Worm (Caenorhabditis elegans) whole organism, L1 larva: ENCODE results near the gene C54E10.6.

Source experiments
- C16A3.4 ChIP-seq: fragments of 150-350 bp; optimal IDR thresholded peaks from 2 replicates; lab custom pipeline; 2014; ENCODE audit warnings: missing biosample characterization, missing genetic modification characterization
- C34B4.2 ChIP-seq: sonication (generic microtip); optimal IDR thresholded peaks from 2 replicates; lab custom pipeline; 2017; ENCODE audit warnings: mild to moderate bottlenecking, missing genetic modification characterization, missing compliant biosample characterization
- aly-2 ChIP-seq: fragments of 150-350 bp; optimal IDR thresholded peaks from 2 replicates; lab custom pipeline; 2014; ENCODE audit warnings: missing biosample characterization, missing genetic modification characterization
- ama-1 ChIP-seq: fragments of 150-350 bp; optimal IDR thresholded peaks from 2 replicates; lab custom pipeline; 2014
- blmp-1 ChIP-seq: fragments of 150-350 bp; optimal IDR thresholded peaks from 2 replicates; lab custom pipeline; 2014; ENCODE audit warnings: missing biosample characterization, missing genetic modification characterization
- ceh-82 ChIP-seq, 3 experiments: fragments of 150-350 bp in 1 of 3; sonication (generic microtip) in 2 of 3; optimal IDR thresholded peaks; 2 replicates each; lab custom pipeline; 2014 to 2017; ENCODE audit warnings: missing biosample characterization in 3 of 3, missing genetic modification characterization in 3 of 3
- ceh-90 ChIP-seq: sonication (generic microtip); optimal IDR thresholded peaks from 2 replicates; lab custom pipeline; 2016; ENCODE audit warnings: missing genetic modification characterization, missing compliant biosample characterization
- dpl-1 ChIP-seq, 3 experiments: fragments of 150-350 bp in 2 of 3; sonication (generic microtip) in 1 of 3; optimal IDR thresholded peaks; 2 replicates each; lab custom pipeline; 2014 to 2017; ENCODE audit warnings: missing biosample characterization in 3 of 3, missing genetic modification characterization in 3 of 3, missing genetic modification reagents in 3 of 3
- dsc-1 ChIP-seq: sonication (generic microtip); optimal IDR thresholded peaks from 2 replicates; lab custom pipeline; 2016; ENCODE audit warnings: mild to moderate bottlenecking, missing genetic modification characterization, missing compliant biosample characterization
- efl-3 ChIP-seq: fragments of 200-800 bp; sonication (Bioruptor generic); optimal IDR thresholded peaks from 2 replicates; lab custom pipeline; 2018; ENCODE audit warnings: mild to moderate bottlenecking, missing genetic modification characterization, missing compliant biosample characterization
- fkh-10 ChIP-seq: sonication (generic microtip); optimal IDR thresholded peaks from 2 replicates; lab custom pipeline; 2017; ENCODE audit warnings: missing biosample characterization, missing genetic modification reagents, missing genetic modification characterization
- fkh-4 ChIP-seq: sonication (generic microtip); optimal IDR thresholded peaks from 2 replicates; lab custom pipeline; 2016; ENCODE audit warnings: missing compliant biosample characterization, missing genetic modification characterization, borderline replicate concordance
- fkh-8 ChIP-seq: sonication (generic microtip); optimal IDR thresholded peaks from 2 replicates; lab custom pipeline; 2016; ENCODE audit warnings: mild to moderate bottlenecking, missing genetic modification characterization, missing compliant biosample characterization
- hlh-17 ChIP-seq: fragments of 200-800 bp; sonication (Bioruptor generic); optimal IDR thresholded peaks from 2 replicates; lab custom pipeline; 2018; ENCODE audit warnings: missing genetic modification characterization, mild to moderate bottlenecking, missing compliant biosample characterization, moderate library complexity, borderline replicate concordance
- hlh-4 ChIP-seq: sonication (generic microtip); optimal IDR thresholded peaks from 2 replicates; lab custom pipeline; 2016; ENCODE audit warnings: mild to moderate bottlenecking, missing genetic modification characterization, missing compliant biosample characterization
- lin-14 ChIP-seq: fragments of 200-800 bp; sonication (Bioruptor generic); optimal IDR thresholded peaks from 2 replicates; lab custom pipeline; 2018; ENCODE audit warnings: mild to moderate bottlenecking, missing genetic modification characterization, moderate library complexity, missing compliant biosample characterization
- lin-15B ChIP-seq: fragments of 150-350 bp; sonication (generic microtip); optimal IDR thresholded peaks from 3 replicates; lab custom pipeline; 2014; ENCODE audit warnings: missing biosample characterization, missing genetic modification characterization
- lin-39 ChIP-seq: fragments of 150-350 bp; optimal IDR thresholded peaks from 2 replicates; lab custom pipeline; 2014; ENCODE audit warnings: missing biosample characterization, missing genetic modification reagents, missing genetic modification characterization
- lsy-2 ChIP-seq, 2 experiments: fragments of 150-350 bp; optimal IDR thresholded peaks; 2 replicates each; lab custom pipeline; 2014; ENCODE audit warnings: missing biosample characterization in 2 of 2, missing genetic modification characterization in 2 of 2
- nhr-11 ChIP-seq: fragments of 150-350 bp; optimal IDR thresholded peaks from 2 replicates; lab custom pipeline; 2014; ENCODE audit warnings: missing biosample characterization, missing genetic modification characterization
- nhr-19 ChIP-seq: fragments of 200-800 bp; sonication (Bioruptor generic); conservative IDR thresholded peaks from 2 replicates; pipeline ENCODE4 v1.3.6; 2022; ENCODE audit warnings: missing genetic modification characterization, missing compliant biosample characterization
- nhr-28 ChIP-seq: fragments of 150-350 bp; optimal IDR thresholded peaks from 2 replicates; lab custom pipeline; 2014; ENCODE audit warnings: missing biosample characterization, missing genetic modification characterization
- nhr-47 ChIP-seq: sonication (generic microtip); optimal IDR thresholded peaks from 2 replicates; lab custom pipeline; 2016; ENCODE audit warnings: mild to moderate bottlenecking, missing genetic modification characterization, moderate library complexity, missing compliant biosample characterization
- nhr-76 ChIP-seq: sonication (generic microtip); optimal IDR thresholded peaks from 2 replicates; lab custom pipeline; 2017; ENCODE audit warnings: missing biosample characterization, missing genetic modification characterization
- nhr-85 ChIP-seq: sonication (generic microtip); peaks from one replicate; lab custom pipeline; 2016; ENCODE audit warnings: missing genetic modification characterization, inconsistent platforms, missing compliant biosample characterization
- pax-3 ChIP-seq: fragments of 200-800 bp; sonication (Bioruptor generic); optimal IDR thresholded peaks from 2 replicates; lab custom pipeline; 2018; ENCODE audit warnings: mild to moderate bottlenecking, missing genetic modification characterization, moderate library complexity, missing compliant biosample characterization
- skn-1 ChIP-seq: fragments of 150-350 bp; optimal IDR thresholded peaks from 2 replicates; lab custom pipeline; 2014; ENCODE audit warnings: missing biosample characterization, missing genetic modification characterization
- snpc-4 ChIP-seq: fragments of 150-350 bp; optimal IDR thresholded peaks from 2 replicates; lab custom pipeline; 2014; ENCODE audit warnings: missing biosample characterization, missing genetic modification characterization
- snu-23 ChIP-seq: sonication (generic microtip); optimal IDR thresholded peaks from 2 replicates; lab custom pipeline; 2016; ENCODE audit warnings: missing genetic modification characterization, missing compliant biosample characterization
- swsn-7 ChIP-seq: sonication (generic microtip); optimal IDR thresholded peaks from 2 replicates; lab custom pipeline; 2016; ENCODE audit warnings: missing genetic modification characterization, missing compliant biosample characterization
- tbx-2 ChIP-seq: sonication (generic microtip); optimal IDR thresholded peaks from 2 replicates; lab custom pipeline; 2016; ENCODE audit warnings: missing genetic modification characterization, missing compliant biosample characterization
- unc-30 ChIP-seq: sonication (generic microtip); optimal IDR thresholded peaks from 2 replicates; lab custom pipeline; 2017; ENCODE audit warnings: missing biosample characterization, missing genetic modification characterization
- unc-98 ChIP-seq: fragments of 200-800 bp; sonication (Bioruptor generic); IDR thresholded peaks from 2 replicates; pipeline ENCODE4 v1.3.6; 2022; ENCODE audit warnings: missing genetic modification characterization, missing compliant biosample characterization
- xbp-1 ChIP-seq: sonication (generic microtip); optimal IDR thresholded peaks from 2 replicates; lab custom pipeline; 2016; ENCODE audit warnings: missing genetic modification characterization, missing compliant biosample characterization
- zag-1 ChIP-seq: fragments of 150-350 bp; optimal IDR thresholded peaks from 2 replicates; lab custom pipeline; 2014; ENCODE audit warnings: missing biosample characterization, missing genetic modification characterization

The C54E10.6 gene

DNA sequence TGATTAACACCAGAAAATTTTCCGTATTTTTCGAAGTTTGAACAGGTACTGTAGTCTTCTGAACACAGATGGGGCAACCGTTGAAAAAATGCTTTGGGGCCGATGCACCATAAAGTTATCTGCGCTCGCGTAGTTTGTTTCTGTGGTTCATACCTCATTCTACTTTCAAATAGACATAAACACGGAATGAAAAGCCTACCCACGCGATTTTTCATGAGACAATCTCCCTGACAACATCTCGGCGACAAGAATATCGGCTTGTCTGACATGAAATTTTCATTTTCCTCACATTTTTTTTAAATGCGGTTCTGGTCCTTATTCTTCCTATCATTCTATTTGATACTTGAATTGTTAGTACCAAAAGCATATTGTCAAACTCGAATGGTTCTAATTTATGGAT, 35.8 kb downstream of the C54E10.6 start, which contains the start of gene clec-257:
TSS of gene clec-257 (plus strand) at position 301 of the 400 bp plus-strand sequence.
- TF ChIP-seq zag-1 (tag; lab: Kevin White, UChicago) (no peak), nhr-85 (tag; lab: Kevin White, UChicago) (peak; percentile 13)
- TF ChIP-seq, all 84 proteins: peak for 1

DNA sequence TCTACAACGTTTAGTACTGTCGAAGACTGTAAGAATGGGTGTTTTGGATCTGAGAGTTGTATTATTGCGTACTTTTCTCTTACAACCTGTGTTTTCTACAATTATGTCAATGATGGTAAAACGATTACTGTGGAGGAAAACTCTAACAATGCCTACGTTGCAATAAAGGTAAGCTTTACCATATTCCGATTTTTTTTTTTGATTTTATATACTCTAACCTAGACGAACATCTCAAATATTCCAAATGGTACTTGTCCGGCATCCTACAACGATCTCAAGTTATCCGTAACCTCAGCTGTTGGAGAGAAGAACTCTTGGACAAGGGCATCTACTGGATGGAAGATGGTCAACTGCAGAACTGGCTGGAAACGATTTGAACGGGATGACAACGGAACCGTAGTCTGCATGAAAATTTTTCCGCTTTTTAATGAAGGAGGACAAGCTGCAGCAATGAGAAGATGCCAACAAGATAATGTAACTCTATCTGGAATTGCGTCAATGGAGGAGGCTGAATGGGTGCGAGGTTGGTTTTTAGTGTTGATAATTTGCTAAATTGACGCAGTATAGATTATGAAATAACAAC, 36.6 kb downstream of the C54E10.6 start:
- TF ChIP-seq aly-2 (tag; lab: Kevin White, UChicago) (no peak), nhr-28 (tag; lab: Kevin White, UChicago) (no peak), efl-3 (GFP tag; lab: Kevin White, UChicago) (no peak), hlh-17 (GFP tag; lab: Kevin White, UChicago) (no peak), lsy-2 (tag; optimal IDR thresholded peaks at IDR 0.05; lab: Kevin White, UChicago) (no peak), zag-1 (tag; lab: Kevin White, UChicago) (no peak), nhr-19 (GFP tag; lab: Robert Waterston, UW) (no peak), dpl-1 (GFP tag; optimal IDR thresholded peaks at IDR 0.05; lab: Kevin White, UChicago) (no peak), dsc-1 (no peak), ama-1 (lab: Kevin White, UChicago) (no peak), C16A3.4 (tag; lab: Kevin White, UChicago) (no peak), ceh-82 (tag; optimal IDR thresholded peaks at IDR 0.05; lab: Kevin White, UChicago) (no peak), tbx-2 (no peak), nhr-76 (tag; lab: Kevin White, UChicago) (no peak), nhr-85 (tag; lab: Kevin White, UChicago) (no peak), fkh-10 (GFP tag; lab: Kevin White, UChicago) (no peak), fkh-4 (tag; lab: Kevin White, UChicago) (no peak), ceh-90 (no peak), nhr-47 (tag; lab: Kevin White, UChicago) (no peak), lin-39 (tag; lab: Kevin White, UChicago) (no peak)

DNA sequence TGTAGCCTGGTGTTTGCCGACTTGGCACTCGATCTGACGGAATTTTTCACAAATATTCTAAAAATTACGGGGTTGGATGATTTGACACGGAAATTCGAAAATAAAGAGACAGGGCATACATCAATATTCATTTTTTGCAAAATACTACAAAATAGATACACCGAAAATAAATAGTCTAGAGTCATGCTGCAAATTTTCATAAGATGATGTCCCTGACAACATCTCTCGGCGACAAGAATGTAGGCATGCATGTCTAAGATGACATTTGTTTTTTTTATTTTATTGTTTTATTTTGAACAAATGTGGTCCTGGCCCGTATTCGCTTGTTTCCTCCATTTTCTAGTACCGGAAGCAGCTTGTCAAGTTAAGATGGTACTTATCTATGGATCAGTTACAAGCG, 37.1 kb downstream of the C54E10.6 start, which contains the start of gene clec-256:
TSS of gene clec-256 (plus strand) at position 301 of the 400 bp plus-strand sequence.
- no peak for TF ChIP-seq tbx-2
- TF ChIP-seq nhr-11 = no peak
- TF ChIP-seq snpc-4 (tag; lab: Kevin White, UChicago) = no peak

DNA sequence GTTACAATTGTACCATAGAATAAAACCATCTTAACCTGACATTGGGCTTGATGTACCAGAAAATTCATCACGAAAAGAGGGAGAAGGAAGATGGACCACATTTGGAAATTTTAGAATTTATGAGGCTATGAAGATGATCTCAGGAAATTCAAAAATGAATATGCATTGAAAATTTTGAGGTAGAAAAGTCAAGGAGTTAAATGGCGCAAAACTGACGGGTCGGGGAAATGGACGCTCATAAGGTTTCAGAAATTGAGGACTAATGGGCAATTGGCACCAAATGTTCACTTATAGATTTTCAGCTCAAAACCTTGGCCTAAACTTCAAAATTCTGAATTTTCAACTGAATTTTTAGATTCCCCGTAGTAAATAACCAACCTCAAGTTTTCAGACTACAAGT, 37.9 kb downstream of the C54E10.6 start, which contains the start of gene clec-255:
TSS of gene clec-255 (minus strand) at position 101 of the 400 bp plus-strand sequence.
- TF ChIP-seq skn-1 (tag; lab: Kevin White, UChicago) (no peak), lin-15B (tag; lab: Kevin White, UChicago) (no peak), C34B4.2 (no peak), pax-3 (tag; lab: Kevin White, UChicago) (no peak), efl-3 (GFP tag; lab: Kevin White, UChicago) (no peak), zag-1 (tag; lab: Kevin White, UChicago) (no peak), swsn-7 (tag; lab: Kevin White, UChicago) (no peak), lin-14 (GFP tag; lab: Kevin White, UChicago) (no peak), dsc-1 (no peak), fkh-8 (tag; lab: Kevin White, UChicago) (no peak), nhr-28 (tag; lab: Kevin White, UChicago) (no peak), unc-98 (no peak), ceh-82 (tag; optimal IDR thresholded peaks at IDR 0.05; lab: Kevin White, UChicago) (no peak), unc-30 (tag; lab: Kevin White, UChicago) (no peak), xbp-1 (no peak), fkh-10 (GFP tag; lab: Kevin White, UChicago) (no peak), hlh-4 (tag; lab: Kevin White, UChicago) (no peak), snu-23 (GFP tag; lab: Kevin White, UChicago) (no peak), blmp-1 (tag; lab: Kevin White, UChicago) (no peak)
- TF ChIP-seq, all 84 proteins: peak for 0
